Fruit fly (Drosophila melanogaster) whole organism, embryonic: Measurements from ENCODE around the gene Ugt49B2.

ENCODE experiments used
- ATbp ChIP-seq: fragments of 200-800 bp; sonication (Bioruptor generic); optimal IDR thresholded peaks from 2 replicates; lab custom pipeline; 2017; ENCODE audit warnings: missing biosample characterization, mild to moderate bottlenecking, missing genetic modification characterization, missing genetic modification reagents
- Abd-B ChIP-seq: fragments of 200-800 bp; sonication (Bioruptor generic); optimal IDR thresholded peaks from 2 replicates; lab custom pipeline; 2018; ENCODE audit warnings: missing biosample characterization, mild to moderate bottlenecking, missing genetic modification characterization, moderate library complexity
- CG10321 ChIP-seq: fragments of 200-800 bp; sonication (Bioruptor generic); IDR thresholded peaks from 2 replicates; pipeline ENCODE4 v1.3.6; 2022; ENCODE audit warnings: missing biosample characterization, missing genetic modification characterization
- CG10654 ChIP-seq: fragments of 200-800 bp; sonication (Bioruptor generic); optimal IDR thresholded peaks from 2 replicates; lab custom pipeline; 2016; ENCODE audit warnings: missing biosample characterization, missing genetic modification characterization
- CG11398 ChIP-seq: fragments of 200-800 bp; sonication (Bioruptor generic); optimal IDR thresholded peaks from 2 replicates; lab custom pipeline; 2016; ENCODE audit warnings: missing biosample characterization, missing genetic modification characterization
- CG12659 ChIP-seq: fragments of 200-800 bp; sonication (Bioruptor generic); optimal IDR thresholded peaks from 3 replicates; lab custom pipeline; 2017; ENCODE audit warnings: mild to moderate bottlenecking, missing biosample characterization, missing genetic modification reagents, missing genetic modification characterization
- CG12769 ChIP-seq: fragments of 200-800 bp; sonication (Bioruptor generic); optimal IDR thresholded peaks from 2 replicates; lab custom pipeline; 2019; ENCODE audit warnings: missing biosample characterization, mild to moderate bottlenecking, missing genetic modification characterization, moderate library complexity
- CG13123 ChIP-seq: fragments of 200-800 bp; sonication (Bioruptor generic); optimal IDR thresholded peaks from 2 replicates; lab custom pipeline; 2016; ENCODE audit warnings: missing biosample characterization, missing genetic modification characterization
- CG16813 ChIP-seq: fragments of 200-800 bp; sonication (Bioruptor generic); IDR thresholded peaks from 3 replicates; pipeline ENCODE4 v1.3.6; 2022; ENCODE audit warnings: missing biosample characterization, missing genetic modification characterization; ENCODE audit not compliant: partially characterized antibody
- CG17359 ChIP-seq: fragments of 200-800 bp; sonication (Bioruptor generic); optimal IDR thresholded peaks from 3 replicates; lab custom pipeline; 2018; ENCODE audit warnings: missing biosample characterization, mild to moderate bottlenecking, missing genetic modification characterization, moderate library complexity
- CG2120 ChIP-seq: fragments of 200-800 bp; sonication (Bioruptor generic); optimal IDR thresholded peaks from 3 replicates; lab custom pipeline; 2016; ENCODE audit warnings: missing biosample characterization, missing genetic modification characterization
- CG2712 ChIP-seq: fragments of 200-800 bp; optimal IDR thresholded peaks from 3 replicates; lab custom pipeline; 2019; ENCODE audit warnings: missing biosample characterization, mild to moderate bottlenecking, missing genetic modification characterization, moderate library complexity
- CG30020 ChIP-seq: fragments of 200-800 bp; optimal IDR thresholded peaks from 2 replicates; lab custom pipeline; 2019; ENCODE audit warnings: missing biosample characterization, mild to moderate bottlenecking, missing genetic modification characterization, moderate library complexity
- CG6813 ChIP-seq: fragments of 200-800 bp; sonication (Bioruptor generic); optimal IDR thresholded peaks from 2 replicates; lab custom pipeline; 2017; ENCODE audit warnings: missing biosample characterization, missing genetic modification characterization, mild to moderate bottlenecking, moderate library complexity, missing genetic modification reagents
- CG7786 ChIP-seq: fragments of 200-800 bp; sonication (Bioruptor generic); optimal IDR thresholded peaks from 2 replicates; lab custom pipeline; 2016; ENCODE audit warnings: missing biosample characterization, missing genetic modification characterization
- CG7928 ChIP-seq: fragments of 200-800 bp; sonication (Bioruptor generic); optimal IDR thresholded peaks from 2 replicates; lab custom pipeline; 2017; ENCODE audit warnings: missing biosample characterization, mild to moderate bottlenecking, missing genetic modification characterization
- D ChIP-seq, 2 experiments: fragments of 200-800 bp in 1 of 2; fragments of >200 bp in 1 of 2; sonication (Bioruptor generic) in 1 of 2; optimal IDR thresholded peaks; 2 replicates in 1 of 2; 3 replicates in 1 of 2; lab custom pipeline; 2017; ENCODE audit warnings: mild to moderate bottlenecking in 1 of 2, missing biosample characterization in 1 of 2, missing genetic modification characterization in 1 of 2, missing genetic modification reagents in 1 of 2
- D19B ChIP-seq: fragments of 200-800 bp; sonication (Bioruptor generic); optimal IDR thresholded peaks from 2 replicates; lab custom pipeline; 2017; ENCODE audit warnings: missing biosample characterization, mild to moderate bottlenecking, missing genetic modification characterization
- Deaf1 ChIP-seq: fragments of 200-800 bp; optimal IDR thresholded peaks from 3 replicates; lab custom pipeline; 2019; ENCODE audit warnings: missing biosample characterization, mild to moderate bottlenecking, missing genetic modification characterization, moderate library complexity
- Dek ChIP-seq: fragments of 200-800 bp; sonication (Bioruptor generic); optimal IDR thresholded peaks from 3 replicates; lab custom pipeline; 2019; ENCODE audit warnings: missing biosample characterization, mild to moderate bottlenecking, missing genetic modification characterization, moderate library complexity
- MTF-1 ChIP-seq: fragments of 200-800 bp; sonication (Bioruptor generic); optimal IDR thresholded peaks from 2 replicates; lab custom pipeline; 2018; ENCODE audit warnings: missing biosample characterization, mild to moderate bottlenecking, missing genetic modification characterization, borderline replicate concordance
- Mrtf ChIP-seq: fragments of 200-800 bp; sonication (Bioruptor generic); IDR thresholded peaks from 3 replicates; pipeline ENCODE4 v1.3.6; 2022; ENCODE audit warnings: missing biosample characterization, missing genetic modification characterization
- NC2β ChIP-seq: fragments of 200-800 bp; sonication (Bioruptor generic); optimal IDR thresholded peaks from 2 replicates; lab custom pipeline; 2016; ENCODE audit warnings: missing biosample characterization, missing genetic modification characterization
- PHDP ChIP-seq: fragments of 200-800 bp; sonication (Bioruptor generic); optimal IDR thresholded peaks from 3 replicates; lab custom pipeline; 2018; ENCODE audit warnings: missing biosample characterization, mild to moderate bottlenecking, missing genetic modification characterization, moderate library complexity
- Ptx1 ChIP-seq: fragments of 200-800 bp; sonication (Bioruptor generic); IDR thresholded peaks from 2 replicates; pipeline ENCODE4 v1.3.6; 2022; ENCODE audit warnings: missing biosample characterization, missing genetic modification characterization
- Ravus ChIP-seq: fragments of 200-800 bp; sonication (Bioruptor generic); IDR thresholded peaks from 2 replicates; pipeline ENCODE4 v1.3.6; 2022; ENCODE audit warnings: missing biosample characterization, missing genetic modification characterization
- Trl ChIP-seq, 3 experiments: fragments of >200 bp in 2 of 3; fragments of 200-800 bp in 1 of 3; sonication (Bioruptor generic) in 1 of 3; optimal IDR thresholded peaks; 2 replicates in 1 of 3; 3 replicates in 2 of 3; lab custom pipeline; 2016 to 2017; ENCODE audit warnings: missing biosample characterization in 1 of 3, missing genetic modification characterization in 1 of 3
- YL-1 ChIP-seq: fragments of 200-800 bp; sonication (Bioruptor generic); optimal IDR thresholded peaks from 3 replicates; lab custom pipeline; 2017; ENCODE audit warnings: missing biosample characterization, mild to moderate bottlenecking, missing genetic modification characterization
- ap ChIP-seq: fragments of 200-800 bp; sonication (Bioruptor generic); IDR thresholded peaks from 2 replicates; pipeline ENCODE4 v1.3.6; 2022; ENCODE audit warnings: missing biosample characterization, missing genetic modification characterization
- ara ChIP-seq: fragments of 200-800 bp; sonication (Bioruptor generic); IDR thresholded peaks from 2 replicates; pipeline ENCODE4 v1.3.6; 2022; ENCODE audit warnings: missing biosample characterization, missing genetic modification characterization
- ash1 ChIP-seq: fragments of 200-800 bp; sonication (Bioruptor generic); optimal IDR thresholded peaks from 2 replicates; lab custom pipeline; 2018; ENCODE audit warnings: missing biosample characterization, mild to moderate bottlenecking, missing genetic modification characterization
- ato ChIP-seq: fragments of 200-800 bp; sonication (Bioruptor generic); IDR thresholded peaks from 2 replicates; pipeline ENCODE4 v1.3.6; 2022; ENCODE audit warnings: missing biosample characterization, missing genetic modification characterization; ENCODE audit not compliant: partially characterized antibody
- btn ChIP-seq: fragments of 200-800 bp; sonication (Bioruptor generic); optimal IDR thresholded peaks from 2 replicates; lab custom pipeline; 2016; ENCODE audit warnings: missing biosample characterization, missing genetic modification characterization
- cg ChIP-seq: fragments of 200-800 bp; sonication (Bioruptor generic); optimal IDR thresholded peaks from 3 replicates; lab custom pipeline; 2019; ENCODE audit warnings: missing biosample characterization, mild to moderate bottlenecking, missing genetic modification characterization, moderate library complexity
- crp ChIP-seq, 2 experiments: fragments of 200-800 bp; sonication (Bioruptor generic); optimal IDR thresholded peaks; 2 replicates in 1 of 2; 3 replicates in 1 of 2; lab custom pipeline; 2017; ENCODE audit warnings: missing biosample characterization in 2 of 2, missing genetic modification characterization in 2 of 2, mild to moderate bottlenecking in 1 of 2, moderate library complexity in 1 of 2
- kni ChIP-seq: fragments of 200-800 bp; sonication (Bioruptor generic); optimal IDR thresholded peaks from 3 replicates; lab custom pipeline; 2017; ENCODE audit warnings: mild to moderate bottlenecking, missing biosample characterization, missing genetic modification reagents, missing genetic modification characterization
- lov ChIP-seq, 2 experiments: fragments of 200-800 bp in 1 of 2; fragments of >200 bp in 1 of 2; sonication (Bioruptor generic) in 1 of 2; IDR thresholded peaks in 1 of 2; optimal IDR thresholded peaks in 1 of 2; 2 replicates in 1 of 2; 3 replicates in 1 of 2; pipeline versions ENCODE4 v1.3.6 to Lab custom; 2017 to 2022; ENCODE audit warnings: missing biosample characterization in 1 of 2, missing genetic modification characterization in 1 of 2
- nerfin-1 ChIP-seq: fragments of 200-800 bp; sonication (Bioruptor generic); optimal IDR thresholded peaks from 3 replicates; lab custom pipeline; 2019; ENCODE audit warnings: missing biosample characterization, mild to moderate bottlenecking, missing genetic modification characterization, moderate library complexity
- oc ChIP-seq: fragments of 200-800 bp; sonication (Bioruptor generic); optimal IDR thresholded peaks from 2 replicates; lab custom pipeline; 2018; ENCODE audit warnings: missing biosample characterization, mild to moderate bottlenecking, missing genetic modification characterization, moderate library complexity
- pfk ChIP-seq: fragments of 200-800 bp; sonication (Bioruptor generic); optimal IDR thresholded peaks from 2 replicates; lab custom pipeline; 2018; ENCODE audit warnings: missing biosample characterization, mild to moderate bottlenecking, missing genetic modification characterization, moderate library complexity
- sd ChIP-seq: fragments of 200-800 bp; sonication (Bioruptor generic); optimal IDR thresholded peaks from 3 replicates; lab custom pipeline; 2018; ENCODE audit warnings: missing biosample characterization, mild to moderate bottlenecking, missing genetic modification characterization, moderate library complexity
- seq ChIP-seq: fragments of 200-800 bp; sonication (Bioruptor generic); IDR thresholded peaks from 2 replicates; pipeline ENCODE4 v1.3.6; 2022; ENCODE audit warnings: missing biosample characterization, missing genetic modification characterization
- slp2 ChIP-seq: fragments of 200-800 bp; sonication (Bioruptor generic); optimal IDR thresholded peaks from 2 replicates; lab custom pipeline; 2016; ENCODE audit warnings: missing biosample characterization, missing genetic modification characterization
- sqz ChIP-seq: fragments of 200-800 bp; sonication (Bioruptor generic); optimal IDR thresholded peaks from 3 replicates; lab custom pipeline; 2018; ENCODE audit warnings: missing biosample characterization, mild to moderate bottlenecking, missing genetic modification characterization

Gene Ugt49B2

dm6 chr3R:21349039-21349781 is 50.3 kb downstream of the Ugt49B2 start, which contains the start of gene aus (continued):
- TF ChIP-seq D (optimal IDR thresholded peaks at IDR 0.05; lab: Kevin White, UChicago) = peak; percentile 77
- TF ChIP-seq D (GFP tag; optimal IDR thresholded peaks at IDR 0.05; lab: Kevin White, UChicago) = no peak
- no peak for TF ChIP-seq lov (optimal IDR thresholded peaks at IDR 0.05; lab: Kevin White, UChicago)
- no peak for TF ChIP-seq lov (GFP tag; IDR thresholded peaks at IDR 0.05; lab: Robert Waterston, UW)
- TF ChIP-seq CG6813 (GFP tag; lab: Kevin White, UChicago) = peak; percentile 14
- no peak for TF ChIP-seq CG16813 (GFP tag; lab: Robert Waterston, UW)
- no peak for TF ChIP-seq Mrtf (GFP tag; lab: Robert Waterston, UW)
- TF ChIP-seq CG12769 (tag; lab: Kevin White, UChicago) = peak; percentile 44
- no peak for TF ChIP-seq ato (GFP tag; lab: Robert Waterston, UW)
- TF ChIP-seq oc (tag; lab: Kevin White, UChicago) = peak; percentile 9
- TF ChIP-seq slp2 (GFP tag; lab: Kevin White, UChicago) = no peak
- TF ChIP-seq PHDP (tag; lab: Kevin White, UChicago) = peak; percentile 3
- peak; percentile 63 to 78 for TF ChIP-seq Trl (optimal IDR thresholded peaks at IDR 0.05; lab: Kevin White, UChicago)
- no peak for TF ChIP-seq Trl (GFP tag; optimal IDR thresholded peaks at IDR 0.05; lab: Kevin White, UChicago)
- no peak for TF ChIP-seq seq
- TF ChIP-seq Dek (tag; lab: Kevin White, UChicago) = no peak
- peak; percentile 19 for TF ChIP-seq ATbp (GFP tag; lab: Kevin White, UChicago)
- no peak for TF ChIP-seq ash1 (GFP tag; lab: Kevin White, UChicago)
- TF ChIP-seq kni (GFP tag; lab: Kevin White, UChicago) = no peak
- peak; percentile 74 for TF ChIP-seq Deaf1 (tag; lab: Kevin White, UChicago)
- no peak for TF ChIP-seq CG13123 (GFP tag; lab: Kevin White, UChicago)
- TF ChIP-seq MTF-1 (GFP tag; lab: Kevin White, UChicago) = peak; percentile 66
- peak; percentile 38 for TF ChIP-seq nerfin-1 (tag; lab: Kevin White, UChicago)
- TF ChIP-seq CG11398 (GFP tag; lab: Kevin White, UChicago) = peak; percentile 3
- TF ChIP-seq D19B (GFP tag; lab: Kevin White, UChicago) = no peak
- TF ChIP-seq pfk (GFP tag; lab: Kevin White, UChicago) = peak; percentile 25
- peak in 1 of 2 experiments; percentile 2 for TF ChIP-seq crp (GFP tag; optimal IDR thresholded peaks at IDR 0.05; lab: Kevin White, UChicago)
- TF ChIP-seq cg (GFP tag; lab: Kevin White, UChicago) = peak; percentile 31
- TF ChIP-seq sd (tag; lab: Kevin White, UChicago) = peak; percentile 6
- TF ChIP-seq Abd-B (GFP tag; lab: Kevin White, UChicago) = no peak
- no peak for TF ChIP-seq CG10654
- peak; percentile 17 for TF ChIP-seq NC2β (GFP tag; lab: Kevin White, UChicago)
- no peak for TF ChIP-seq CG7928 (GFP tag; lab: Kevin White, UChicago)
- TF ChIP-seq CG2712 = peak; percentile 41
- no peak for TF ChIP-seq Ravus (GFP tag; lab: Robert Waterston, UW)

DNA sequence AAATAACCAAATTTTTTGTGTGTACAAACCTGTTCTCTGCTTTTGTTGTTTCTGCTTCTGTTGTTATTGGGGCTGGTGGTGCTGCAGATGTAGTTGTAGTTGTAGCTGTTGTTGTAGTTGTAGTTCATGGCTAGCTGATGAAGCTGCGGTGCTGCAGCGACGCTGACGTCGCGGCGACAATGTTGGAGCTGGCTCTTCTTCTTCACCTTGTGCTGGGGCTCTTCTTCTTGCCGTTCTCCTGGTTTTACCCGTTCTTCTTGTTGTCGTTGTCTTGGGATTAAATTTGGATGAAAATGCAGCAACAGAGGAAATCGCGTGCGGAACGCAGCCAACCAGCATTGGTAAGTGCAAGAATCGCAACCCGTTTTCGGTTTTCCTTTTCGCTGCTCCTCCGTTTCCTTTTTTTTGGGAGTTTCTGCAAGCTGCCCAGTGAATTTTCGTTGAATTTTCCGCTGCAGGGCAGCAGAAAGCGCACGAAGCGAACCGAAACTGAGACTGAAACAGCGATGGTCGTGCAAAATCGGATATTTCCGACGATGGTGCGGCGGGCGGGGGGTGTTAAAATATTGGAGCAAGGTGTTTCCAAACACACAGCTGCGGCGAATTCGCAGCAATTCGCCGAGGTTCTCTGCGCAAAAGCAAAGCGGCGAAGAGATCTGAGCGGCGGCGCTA is 51.0 kb downstream of the Ugt49B2 start:
- TF ChIP-seq CG30020 (tag; lab: Kevin White, UChicago) (no peak), CG2120 (no peak), YL-1 (GFP tag; lab: Kevin White, UChicago) (no peak), CG17359 (no peak), ap (GFP tag; lab: Robert Waterston, UW) (no peak), CG10321 (GFP tag; lab: Robert Waterston, UW) (no peak), Ptx1 (GFP tag; lab: Robert Waterston, UW) (no peak), MTF-1 (GFP tag; lab: Kevin White, UChicago) (no peak), CG12659 (GFP tag; lab: Kevin White, UChicago) (no peak), ara (GFP tag; lab: Robert Waterston, UW) (no peak), ash1 (GFP tag; lab: Kevin White, UChicago) (no peak), CG7786 (no peak), cg (GFP tag; lab: Kevin White, UChicago) (peak; percentile 13), sqz (GFP tag; lab: Kevin White, UChicago) (peak; percentile 7), nerfin-1 (tag; lab: Kevin White, UChicago) (no peak), btn (GFP tag; lab: Kevin White, UChicago) (no peak)
